Worm (Caenorhabditis elegans) whole organism, L2 larva: Measurements from ENCODE around the gene F53F8.6.
A peak's percentile ranks its signal among the peaks of the same experiment; 100 is the strongest.

ENCODE experiments used
- C34F6.9 ChIP-seq: fragments of 150-350 bp; optimal IDR thresholded peaks from 2 replicates; lab custom pipeline; 2014; ENCODE audit warnings: missing biosample characterization, missing genetic modification characterization
- F13H6.1 ChIP-seq: sonication (generic microtip); optimal IDR thresholded peaks from 2 replicates; lab custom pipeline; 2016; ENCODE audit warnings: missing genetic modification characterization, missing compliant biosample characterization
- R02D3.7 ChIP-seq: fragments of 150-350 bp; optimal IDR thresholded peaks from 2 replicates; lab custom pipeline; 2014; ENCODE audit warnings: missing biosample characterization, missing genetic modification characterization
- Y55F3AM.14 ChIP-seq: fragments of 200-800 bp; sonication (Bioruptor generic); optimal IDR thresholded peaks from 2 replicates; lab custom pipeline; 2018; ENCODE audit warnings: mild to moderate bottlenecking, missing genetic modification characterization, missing compliant biosample characterization
- ZK546.5 ChIP-seq: sonication (generic microtip); optimal IDR thresholded peaks from 2 replicates; lab custom pipeline; 2017; ENCODE audit warnings: missing biosample characterization, missing genetic modification characterization
- alr-1 ChIP-seq: fragments of 150-350 bp; optimal IDR thresholded peaks from 2 replicates; lab custom pipeline; 2014; ENCODE audit warnings: missing biosample characterization, missing genetic modification characterization
- aly-2 ChIP-seq: fragments of 150-350 bp; optimal IDR thresholded peaks from 2 replicates; lab custom pipeline; 2014; ENCODE audit warnings: missing biosample characterization, missing genetic modification characterization
- ama-1 ChIP-seq: fragments of 150-350 bp; optimal IDR thresholded peaks from 2 replicates; lab custom pipeline; 2018; ENCODE audit warnings: inconsistent platforms
- blmp-1 ChIP-seq: sonication (generic microtip); optimal IDR thresholded peaks from 2 replicates; lab custom pipeline; 2017; ENCODE audit warnings: missing genetic modification characterization, mild to moderate bottlenecking, missing compliant biosample characterization, antibody characterized with exemption, moderate library complexity; ENCODE audit not compliant: insufficient read depth
- ceh-16 ChIP-seq: fragments of 150-350 bp; optimal IDR thresholded peaks from 2 replicates; lab custom pipeline; 2014; ENCODE audit warnings: missing biosample characterization, missing genetic modification characterization
- ceh-82 ChIP-seq: fragments of 150-350 bp; optimal IDR thresholded peaks from 2 replicates; lab custom pipeline; 2014; ENCODE audit warnings: missing biosample characterization, missing genetic modification characterization
- crh-2 ChIP-seq: sonication (generic microtip); optimal IDR thresholded peaks from 2 replicates; lab custom pipeline; 2017; ENCODE audit warnings: missing biosample characterization, missing genetic modification characterization
- dmd-4 ChIP-seq: sonication (generic microtip); optimal IDR thresholded peaks from 2 replicates; lab custom pipeline; 2017; ENCODE audit warnings: missing biosample characterization, missing genetic modification characterization
- egl-27 ChIP-seq: sonication (generic microtip); optimal IDR thresholded peaks from 3 replicates; lab custom pipeline; 2017; ENCODE audit warnings: missing biosample characterization, missing genetic modification reagents, missing genetic modification characterization
- elt-1 ChIP-seq: fragments of 150-350 bp; optimal IDR thresholded peaks from 2 replicates; lab custom pipeline; 2014; ENCODE audit warnings: missing biosample characterization, missing genetic modification characterization
- elt-3 ChIP-seq: sonication (generic microtip); optimal IDR thresholded peaks from 2 replicates; lab custom pipeline; 2017; ENCODE audit warnings: missing biosample characterization, missing genetic modification characterization
- fos-1 ChIP-seq: fragments of 150-350 bp; optimal IDR thresholded peaks from 2 replicates; lab custom pipeline; 2014; ENCODE audit warnings: missing biosample characterization, missing genetic modification characterization
- gmeb-1 ChIP-seq: fragments of 150-350 bp; optimal IDR thresholded peaks from 2 replicates; lab custom pipeline; 2014; ENCODE audit warnings: missing biosample characterization, missing genetic modification characterization
- lin-11 ChIP-seq: fragments of 150-350 bp; sonication (generic microtip); optimal IDR thresholded peaks from 2 replicates; lab custom pipeline; 2014; ENCODE audit warnings: missing biosample characterization, missing genetic modification characterization, inconsistent platforms, mixed read lengths
- lin-13 ChIP-seq: fragments of 150-350 bp; optimal IDR thresholded peaks from 2 replicates; lab custom pipeline; 2014; ENCODE audit warnings: missing biosample characterization, missing genetic modification reagents, missing genetic modification characterization
- lin-39 ChIP-seq: fragments of 150-350 bp; optimal IDR thresholded peaks from 2 replicates; lab custom pipeline; 2014; ENCODE audit warnings: missing biosample characterization, missing genetic modification reagents, missing genetic modification characterization
- lsy-2 ChIP-seq, 2 experiments: fragments of 150-350 bp in 1 of 2; sonication (generic microtip) in 1 of 2; optimal IDR thresholded peaks; 2 replicates each; lab custom pipeline; 2014 to 2017; ENCODE audit warnings: missing biosample characterization in 2 of 2, missing genetic modification characterization in 2 of 2
- nhr-12 ChIP-seq: fragments of 150-350 bp; optimal IDR thresholded peaks from 2 replicates; lab custom pipeline; 2014; ENCODE audit warnings: missing biosample characterization, missing genetic modification characterization
- nhr-129 ChIP-seq: fragments of 150-350 bp; optimal IDR thresholded peaks from 2 replicates; lab custom pipeline; 2014; ENCODE audit warnings: missing biosample characterization, missing genetic modification characterization
- nhr-23 ChIP-seq: fragments of 150-350 bp; optimal IDR thresholded peaks from 2 replicates; lab custom pipeline; 2014; ENCODE audit warnings: missing biosample characterization, missing genetic modification reagents, missing genetic modification characterization
- nhr-25 ChIP-seq: fragments of 150-350 bp; sonication (generic microtip); optimal IDR thresholded peaks from 3 replicates; lab custom pipeline; 2014; ENCODE audit warnings: missing biosample characterization, missing genetic modification characterization
- peb-1 ChIP-seq: fragments of 150-350 bp; optimal IDR thresholded peaks from 2 replicates; lab custom pipeline; 2014; ENCODE audit warnings: missing biosample characterization, missing genetic modification characterization
- sem-4 ChIP-seq: fragments of 150-350 bp; optimal IDR thresholded peaks from 2 replicates; lab custom pipeline; 2014; ENCODE audit warnings: missing biosample characterization, missing genetic modification reagents, missing genetic modification characterization
- skn-1 ChIP-seq: sonication (generic microtip); optimal IDR thresholded peaks from 2 replicates; lab custom pipeline; 2017; ENCODE audit warnings: missing biosample characterization, missing genetic modification characterization
- snpc-4 ChIP-seq: fragments of 150-350 bp; optimal IDR thresholded peaks from 2 replicates; lab custom pipeline; 2014; ENCODE audit warnings: missing biosample characterization, missing genetic modification characterization
- unc-39 ChIP-seq: fragments of 150-350 bp; optimal IDR thresholded peaks from 2 replicates; lab custom pipeline; 2014; ENCODE audit warnings: missing biosample characterization, missing genetic modification characterization
- unc-55 ChIP-seq: fragments of 150-350 bp; sonication (generic microtip); optimal IDR thresholded peaks from 3 replicates; lab custom pipeline; 2014; ENCODE audit warnings: missing biosample characterization, missing genetic modification reagents, missing genetic modification characterization
- unc-62 ChIP-seq: fragments of 150-350 bp; optimal IDR thresholded peaks from 2 replicates; lab custom pipeline; 2014; ENCODE audit warnings: missing biosample characterization, missing genetic modification reagents, missing genetic modification characterization
- ztf-1 ChIP-seq: fragments of 200-800 bp; sonication (Bioruptor generic); conservative IDR thresholded peaks from 2 replicates; pipeline ENCODE4 v1.3.6; 2022; ENCODE audit warnings: missing genetic modification characterization, missing compliant biosample characterization
- ztf-11 ChIP-seq: sonication (generic microtip); optimal IDR thresholded peaks from 2 replicates; lab custom pipeline; 2017; ENCODE audit warnings: missing biosample characterization, missing genetic modification characterization
- ztf-4 ChIP-seq: fragments of 150-350 bp; optimal IDR thresholded peaks from 2 replicates; lab custom pipeline; 2014; ENCODE audit warnings: missing biosample characterization, missing genetic modification characterization

F53F8.6 gene

DNA sequence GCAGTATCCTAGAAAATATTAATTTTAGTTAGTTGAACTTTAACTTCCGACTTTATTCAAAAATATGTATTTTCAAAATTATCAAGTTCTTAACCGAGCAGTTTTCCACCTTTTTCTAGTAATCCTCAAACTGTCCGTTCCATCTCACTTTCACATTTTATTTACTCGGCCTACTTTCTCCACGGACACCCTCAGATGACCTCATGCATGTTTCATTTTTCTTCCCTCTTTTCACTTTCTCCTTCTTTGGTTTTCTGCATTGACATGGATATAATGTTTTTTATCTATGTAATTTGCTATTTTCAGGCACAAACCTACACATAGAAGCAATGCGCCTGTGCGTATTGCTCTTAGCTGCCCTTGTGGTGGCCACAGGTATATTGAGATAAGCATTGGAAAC lies 37.1 kb upstream of the F53F8.6 start, which contains the start of gene mlt-11:
Gene mlt-11, plus strand, starts transcription at position 301 of the 400 bp plus-strand sequence.
- peak; percentile 26 for TF ChIP-seq blmp-1 (tag; lab: Kevin White, UChicago)
- TF ChIP-seq elt-1, result no peak
- TF ChIP-seq, all 48 proteins: peak for 1

DNA sequence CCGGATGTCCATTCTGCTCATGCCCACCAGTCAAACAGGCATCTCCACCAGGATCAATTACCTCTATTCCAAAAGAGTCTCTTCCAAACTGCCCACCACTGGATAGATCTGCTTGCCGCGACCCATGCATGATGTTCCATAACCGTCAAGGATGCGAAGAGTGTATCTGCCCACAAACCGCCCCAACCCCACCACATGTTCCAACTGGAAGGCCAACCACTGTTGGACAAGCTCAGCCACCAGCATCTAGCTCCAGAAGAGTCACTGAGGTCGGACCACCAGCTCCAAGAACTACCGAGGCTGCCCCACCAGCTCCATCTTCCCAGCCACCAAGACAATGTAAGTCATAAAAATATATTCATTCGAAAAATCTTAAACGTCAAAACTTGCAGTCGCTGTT lies 33.4 kb upstream of the F53F8.6 start:
- TF ChIP-seq crh-2 (tag; lab: Kevin White, UChicago) (no peak), ztf-4 (tag; lab: Kevin White, UChicago) (no peak), sem-4 (tag; lab: Kevin White, UChicago) (no peak), F13H6.1 (tag; lab: Kevin White, UChicago) (no peak), skn-1 (tag; lab: Kevin White, UChicago) (no peak), ztf-11 (tag; lab: Kevin White, UChicago) (no peak), lin-39 (no peak), unc-55 (GFP tag; lab: Kevin White, UChicago) (no peak), nhr-129 (no peak), ceh-82 (no peak), lsy-2 (tag; optimal IDR thresholded peaks at IDR 0.05; lab: Kevin White, UChicago) (no peak), elt-1 (no peak), elt-3 (tag; lab: Kevin White, UChicago) (no peak), Y55F3AM.14 (GFP tag; lab: Kevin White, UChicago) (no peak), aly-2 (no peak), alr-1 (tag; lab: Kevin White, UChicago) (no peak)

DNA sequence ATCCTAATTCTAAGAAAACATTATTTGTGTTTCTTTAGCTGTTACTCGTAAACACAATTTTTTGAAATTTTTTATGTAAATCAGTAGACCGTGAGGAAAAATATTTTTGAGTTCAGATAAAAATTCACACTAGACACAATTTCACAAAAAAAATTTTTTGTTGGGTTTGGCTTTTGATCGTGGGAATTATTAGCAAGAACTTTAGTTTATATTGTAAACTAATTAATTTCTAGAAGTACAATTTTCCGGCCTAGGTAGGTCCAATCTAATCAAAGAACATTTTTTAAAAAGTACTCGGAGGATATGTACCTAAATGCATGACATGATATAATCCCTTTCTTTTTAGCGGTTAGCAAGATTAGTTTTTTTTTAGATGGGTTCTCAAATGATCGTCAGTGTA lies 23.8 kb upstream of the F53F8.6 start:
- TF ChIP-seq Y55F3AM.14 (GFP tag; lab: Kevin White, UChicago) (no peak), C34F6.9 (no peak), unc-62 (GFP tag; lab: Kevin White, UChicago) (no peak), gmeb-1 (no peak), ztf-1 (no peak), elt-1 (no peak), R02D3.7 (tag; lab: Kevin White, UChicago) (no peak), unc-39 (no peak), lin-13 (GFP tag; lab: Kevin White, UChicago) (no peak), ceh-16 (no peak), egl-27 (no peak), lin-11 (no peak), ztf-4 (tag; lab: Kevin White, UChicago) (no peak), elt-3 (tag; lab: Kevin White, UChicago) (no peak), fos-1 (tag; lab: Kevin White, UChicago) (no peak), ama-1 (lab: Kevin White, UChicago) (no peak), sem-4 (tag; lab: Kevin White, UChicago) (no peak), ceh-82 (no peak)

ce11 chrV:20681120-20681519 lies 22.9 kb upstream of the F53F8.6 start, which contains the start of gene srsx-35:
Gene srsx-35, plus strand, starts transcription at chrV:20681420.
- TF ChIP-seq ZK546.5 (no peak), dmd-4 (tag; lab: Kevin White, UChicago) (no peak), nhr-25 (tag; lab: Kevin White, UChicago) (no peak), sem-4 (tag; lab: Kevin White, UChicago) (no peak), unc-55 (GFP tag; lab: Kevin White, UChicago) (no peak), ztf-11 (tag; lab: Kevin White, UChicago) (no peak), ama-1 (lab: Kevin White, UChicago) (no peak), fos-1 (tag; lab: Kevin White, UChicago) (no peak), Y55F3AM.14 (GFP tag; lab: Kevin White, UChicago) (no peak), lin-11 (no peak), lin-39 (no peak), peb-1 (tag; lab: Kevin White, UChicago) (no peak), nhr-23 (tag; lab: Kevin White, UChicago) (no peak), nhr-129 (no peak)

DNA sequence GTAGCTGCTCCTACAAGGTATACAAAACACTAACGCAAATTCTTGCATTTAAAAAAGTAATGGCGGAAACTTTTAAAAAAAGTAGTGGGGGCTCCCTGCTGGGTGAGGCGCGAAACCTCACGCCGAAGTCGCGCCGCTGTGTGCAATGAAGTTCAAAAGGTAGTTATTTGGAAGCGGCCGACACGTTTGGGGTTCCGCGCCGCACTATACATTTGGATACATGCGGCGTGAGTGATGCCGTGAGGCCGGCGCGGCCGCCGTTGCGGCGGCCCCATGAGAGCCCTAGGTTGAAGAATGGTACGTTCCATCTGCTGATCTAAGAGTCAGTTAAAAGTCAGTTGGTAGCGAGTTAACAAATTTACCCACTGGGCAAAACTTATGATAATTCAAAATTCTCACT lies 22.2 kb upstream of the F53F8.6 start:
- TF ChIP-seq nhr-12 (tag; lab: Kevin White, UChicago) (no peak), snpc-4 (peak; percentile 75), nhr-129 (no peak), lin-39 (no peak)
